Worm (Caenorhabditis elegans): ENCODE results near the gene odr-4.

- TF ChIP-seq repo-1 (tag; optimal IDR thresholded peaks at IDR 0.05) (no peak), lin-35 (GFP tag; optimal IDR thresholded peaks at IDR 0.05) (no peak), efl-1 (GFP tag; optimal IDR thresholded peaks at IDR 0.05) (no peak), pbrm-1 (GFP tag; IDR thresholded peaks at IDR 0.05) (no peak), snpc-4 (GFP tag; optimal IDR thresholded peaks at IDR 0.05) (no peak), snpc-4 (tag; optimal IDR thresholded peaks at IDR 0.05) (no peak), him-1 (tag; optimal IDR thresholded peaks at IDR 0.05) (no peak), snpc-1.1 (tag; optimal IDR thresholded peaks at IDR 0.05; ENCODE audit: insufficient read depth) (no peak), T26A5.8 (tag; optimal IDR thresholded peaks at IDR 0.05) (no peak), ztf-22 (GFP tag; optimal IDR thresholded peaks at IDR 0.05) (no peak), ama-1 (optimal IDR thresholded peaks at IDR 0.05) (no peak), ama-1 (GFP tag; optimal IDR thresholded peaks at IDR 0.05) (no peak)
Measured at ce11 chrIII:6736971-6737370, 6.4 kb downstream of the odr-4 start, which contains the start of gene K07E12.2.
